Fruit fly (Drosophila melanogaster) whole organism, adult: ENCODE measurements around the gene CG10163.

ENCODE experiments used
- CG11617 ChIP-seq: fragments of 200-800 bp; sonication (Bioruptor generic); optimal IDR thresholded peaks from 2 replicates; lab custom pipeline; 2017; ENCODE audit warnings: mild to moderate bottlenecking, missing biosample characterization, missing genetic modification reagents, missing genetic modification characterization
- CG12768 ChIP-seq: fragments of 200-800 bp; sonication (Bioruptor generic); optimal IDR thresholded peaks from 2 replicates; lab custom pipeline; 2017; ENCODE audit warnings: missing biosample characterization, missing genetic modification characterization, mild to moderate bottlenecking, moderate library complexity, missing genetic modification reagents
- CG14711 ChIP-seq: fragments of 200-800 bp; sonication (Bioruptor generic); optimal IDR thresholded peaks from 2 replicates; lab custom pipeline; 2018; ENCODE audit warnings: missing biosample characterization, mild to moderate bottlenecking, missing genetic modification characterization, moderate library complexity
- CG1620 ChIP-seq: fragments of 200-800 bp; sonication (Bioruptor generic); optimal IDR thresholded peaks from 2 replicates; lab custom pipeline; 2016; ENCODE audit warnings: missing biosample characterization, missing genetic modification characterization
- CG33017 ChIP-seq: fragments of 200-800 bp; sonication (Bioruptor generic); optimal IDR thresholded peaks from 2 replicates; lab custom pipeline; 2018; ENCODE audit warnings: missing biosample characterization, mild to moderate bottlenecking, missing genetic modification characterization, moderate library complexity
- CG5204 ChIP-seq: fragments of 200-800 bp; sonication (Bioruptor generic); optimal IDR thresholded peaks from 2 replicates; lab custom pipeline; 2016; ENCODE audit warnings: missing biosample characterization, missing genetic modification characterization
- CG7045 ChIP-seq: fragments of 200-800 bp; sonication (Bioruptor generic); optimal IDR thresholded peaks from 2 replicates; lab custom pipeline; 2017; ENCODE audit warnings: missing biosample characterization, mild to moderate bottlenecking, missing genetic modification characterization
- CG7101 ChIP-seq: fragments of 200-800 bp; sonication (Bioruptor generic); optimal IDR thresholded peaks from 2 replicates; lab custom pipeline; 2018; ENCODE audit warnings: missing biosample characterization, mild to moderate bottlenecking, missing genetic modification characterization, moderate library complexity
- Clk ChIP-seq: fragments of 200-800 bp; sonication (Bioruptor generic); optimal IDR thresholded peaks from 2 replicates; lab custom pipeline; 2017; ENCODE audit warnings: missing biosample characterization, missing genetic modification characterization
- Crg-1 ChIP-seq: fragments of 200-800 bp; sonication (Bioruptor generic); optimal IDR thresholded peaks from 2 replicates; lab custom pipeline; 2016; ENCODE audit warnings: missing biosample characterization, missing genetic modification characterization
- Hr96 ChIP-seq: fragments of 200-800 bp; sonication (Bioruptor generic); optimal IDR thresholded peaks from 2 replicates; lab custom pipeline; 2016; ENCODE audit warnings: missing biosample characterization, missing genetic modification characterization
- Mnt ChIP-seq: fragments of 200-800 bp; sonication (Bioruptor generic); optimal IDR thresholded peaks from 2 replicates; lab custom pipeline; 2016; ENCODE audit warnings: missing biosample characterization, mild to moderate bottlenecking, missing genetic modification characterization
- bab1 ChIP-seq: fragments of 200-800 bp; sonication (Bioruptor generic); optimal IDR thresholded peaks from 3 replicates; lab custom pipeline; 2019; ENCODE audit warnings: missing biosample characterization, mild to moderate bottlenecking, missing genetic modification characterization, moderate library complexity
- cic ChIP-seq: fragments of 200-800 bp; sonication (Bioruptor generic); optimal IDR thresholded peaks from 2 replicates; lab custom pipeline; 2017; ENCODE audit warnings: missing biosample characterization, mild to moderate bottlenecking, missing genetic modification characterization, moderate library complexity
- cnc ChIP-seq, 2 experiments: fragments of >200 bp; optimal IDR thresholded peaks; 2 replicates each; lab custom pipeline; 2017
- kay ChIP-seq: fragments of 200-800 bp; sonication (Bioruptor generic); peaks from one replicate; lab custom pipeline; 2016; ENCODE audit warnings: missing biosample characterization, missing genetic modification characterization, borderline replicate concordance
- ovo ChIP-seq: fragments of 200-800 bp; sonication (Bioruptor generic); optimal IDR thresholded peaks from 2 replicates; lab custom pipeline; 2016; ENCODE audit warnings: missing biosample characterization, missing genetic modification characterization
- pad ChIP-seq: fragments of 200-800 bp; sonication (Bioruptor generic); optimal IDR thresholded peaks from 3 replicates; lab custom pipeline; 2017; ENCODE audit warnings: missing biosample characterization, missing genetic modification characterization, mild to moderate bottlenecking, moderate library complexity, missing genetic modification reagents
- tj ChIP-seq: fragments of 200-800 bp; sonication (Bioruptor generic); optimal IDR thresholded peaks from 3 replicates; lab custom pipeline; 2017; ENCODE audit warnings: missing biosample characterization, mild to moderate bottlenecking, missing genetic modification characterization, moderate library complexity
- toe ChIP-seq: fragments of 200-800 bp; sonication (Bioruptor generic); optimal IDR thresholded peaks from 2 replicates; lab custom pipeline; 2016; ENCODE audit warnings: missing biosample characterization, missing genetic modification characterization

The CG10163 gene

DNA sequence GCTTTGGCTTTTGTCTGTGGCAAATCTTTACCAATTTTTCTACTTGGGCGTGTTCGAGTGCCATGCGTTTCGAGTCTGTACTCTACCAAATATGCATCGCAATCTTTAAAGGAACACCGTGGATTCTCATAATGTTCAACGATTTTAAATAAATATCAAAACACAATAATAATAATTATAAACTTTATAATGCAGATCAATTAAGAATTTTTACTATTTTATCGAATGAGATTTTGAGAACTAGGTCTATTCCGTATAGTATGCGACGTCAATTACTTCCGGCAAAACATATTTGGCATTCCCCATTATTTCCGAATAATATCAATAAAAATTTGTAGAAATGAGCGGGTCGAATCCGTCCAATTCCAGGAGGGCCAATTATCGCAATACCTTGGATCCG is 16.9 kb upstream of the CG10163 start, which contains the start of gene CG43168:
CG43168 (plus strand) TSS at position 301 of the 400 bp plus-strand sequence.
- TF ChIP-seq Crg-1 (GFP tag; lab: Kevin White, UChicago) = no peak

DNA sequence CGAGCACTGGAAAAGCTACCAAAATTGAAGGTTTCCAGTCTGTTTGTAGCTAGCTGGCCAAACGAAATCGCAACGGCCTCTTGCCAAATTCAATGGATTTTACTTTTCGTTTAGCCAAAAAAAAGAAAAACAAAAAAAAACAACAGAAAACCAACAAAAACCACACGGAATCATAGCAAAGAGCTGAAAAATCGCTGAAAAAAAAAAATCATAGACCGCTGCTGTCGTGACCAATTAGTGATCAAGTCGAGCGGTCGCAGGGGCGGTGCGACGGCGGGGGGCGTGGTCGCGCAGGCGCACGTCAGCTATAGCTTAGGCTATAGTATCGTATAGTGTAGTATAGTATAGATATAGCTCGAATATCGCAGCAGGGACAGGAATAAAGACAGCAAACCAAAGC is 16.4 kb upstream of the CG10163 start:
- TF ChIP-seq bab1 (GFP tag; lab: Kevin White, UChicago) = no peak

DNA sequence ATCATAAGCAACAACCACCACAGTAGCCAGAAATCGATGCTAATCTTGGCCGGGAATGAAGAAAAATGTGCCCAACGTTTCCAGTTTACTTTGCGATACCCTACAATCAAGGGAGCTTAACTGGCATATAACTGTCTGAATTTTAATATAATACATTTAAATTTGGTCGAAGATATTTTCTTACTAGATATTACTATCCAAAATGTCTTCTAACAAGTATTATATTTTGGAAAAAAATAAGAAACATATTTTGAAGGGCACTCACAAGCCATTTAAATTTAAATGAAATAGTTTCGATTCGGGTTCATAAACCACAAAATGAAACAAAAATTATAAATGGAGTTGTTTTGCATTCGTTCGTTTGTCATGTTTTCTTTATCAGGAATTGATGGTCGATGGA is 11.7 kb upstream of the CG10163 start:
- TF ChIP-seq Clk (GFP tag; lab: Kevin White, UChicago) = no peak
- peak; percentile 49 for TF ChIP-seq kay

DNA sequence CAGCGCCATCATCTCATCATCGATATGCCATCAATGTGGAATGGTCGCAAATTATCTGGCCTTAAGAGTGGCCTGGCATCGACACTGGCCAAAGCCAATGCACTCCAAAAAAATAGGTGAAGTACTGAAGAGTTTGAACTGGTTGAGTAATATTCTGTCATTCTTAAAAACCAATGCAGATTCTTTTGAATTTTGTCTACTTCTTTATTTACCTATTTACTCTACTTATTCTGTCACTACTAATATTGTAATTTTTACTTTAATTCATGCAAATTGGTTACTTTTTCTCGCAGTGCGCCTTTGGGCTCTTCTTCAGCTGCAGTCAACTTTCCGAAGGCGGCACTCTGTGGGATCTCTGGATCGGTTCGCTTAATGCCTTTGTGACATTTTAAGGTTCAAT is 10.4 kb upstream of the CG10163 start:
- TF ChIP-seq CG1620 (no peak), CG33017 (tag; lab: Kevin White, UChicago) (no peak), cic (GFP tag; lab: Kevin White, UChicago) (no peak), CG12768 (no peak), Mnt (GFP tag; lab: Kevin White, UChicago) (no peak), tj (GFP tag; lab: Kevin White, UChicago) (no peak), CG11617 (no peak), kay (no peak), CG14711 (tag; lab: Kevin White, UChicago) (no peak), ovo (GFP tag; lab: Kevin White, UChicago) (no peak), CG5204 (GFP tag; lab: Kevin White, UChicago) (no peak), CG7045 (GFP tag; lab: Kevin White, UChicago) (no peak), cnc (optimal IDR thresholded peaks at IDR 0.05; lab: Kevin White, UChicago) (no peak), pad (no peak), Crg-1 (GFP tag; lab: Kevin White, UChicago) (no peak)

DNA sequence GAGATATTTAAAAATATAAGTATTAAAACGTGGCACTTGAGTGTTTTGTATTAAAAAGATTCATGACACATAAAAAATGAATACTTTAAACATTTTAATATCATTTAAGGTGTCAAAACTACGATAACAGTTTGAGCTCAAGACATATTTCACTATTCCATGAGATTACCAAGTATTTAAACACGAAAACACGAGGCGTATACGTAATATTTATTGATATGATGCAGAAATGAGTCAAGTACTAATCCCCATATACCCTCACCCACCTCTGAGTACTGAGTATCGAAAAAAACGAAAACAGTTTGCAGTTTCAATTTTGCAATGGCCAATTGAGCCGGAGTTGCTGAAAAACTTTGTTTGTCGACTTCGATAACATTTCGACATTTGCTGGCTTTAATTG is 9.5 kb upstream of the CG10163 start:
- no peak for TF ChIP-seq CG1620
- no peak for TF ChIP-seq Clk (GFP tag; lab: Kevin White, UChicago)
- no peak for TF ChIP-seq Hr96 (GFP tag; lab: Kevin White, UChicago)
- TF ChIP-seq CG7101 (tag; lab: Kevin White, UChicago) = no peak
- TF ChIP-seq tj (GFP tag; lab: Kevin White, UChicago) = no peak
- no peak for TF ChIP-seq CG5204 (GFP tag; lab: Kevin White, UChicago)
- TF ChIP-seq CG33017 (tag; lab: Kevin White, UChicago) = no peak
- TF ChIP-seq CG11617 = no peak
- TF ChIP-seq ovo (GFP tag; lab: Kevin White, UChicago) = no peak
- no peak for TF ChIP-seq cic (GFP tag; lab: Kevin White, UChicago)
- TF ChIP-seq cnc (optimal IDR thresholded peaks at IDR 0.05; lab: Kevin White, UChicago) = no peak
- TF ChIP-seq Crg-1 (GFP tag; lab: Kevin White, UChicago) = no peak
- no peak for TF ChIP-seq kay
- no peak for TF ChIP-seq CG14711 (tag; lab: Kevin White, UChicago)
- no peak for TF ChIP-seq Mnt (GFP tag; lab: Kevin White, UChicago)
- no peak for TF ChIP-seq CG12768

DNA sequence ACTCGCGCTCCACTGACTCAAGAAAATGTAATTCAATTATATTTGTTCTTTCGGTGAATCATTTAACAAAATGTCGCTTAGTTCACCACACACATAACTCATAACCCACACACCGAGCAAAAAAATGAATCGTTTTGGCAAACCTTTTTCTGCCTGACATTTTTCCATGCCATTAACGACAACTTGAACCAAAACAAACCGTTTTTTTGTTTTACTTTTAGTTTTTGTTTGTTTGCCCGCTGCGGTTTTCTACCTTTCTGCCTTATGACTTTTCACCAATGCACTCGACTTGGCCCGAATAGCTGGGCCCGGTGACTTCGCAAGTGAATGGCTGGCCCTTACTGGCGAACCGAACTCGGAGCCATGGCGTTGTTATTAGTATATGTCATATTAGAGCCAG is 8.9 kb upstream of the CG10163 start:
- no peak for TF ChIP-seq CG12768
- no peak for TF ChIP-seq cnc (optimal IDR thresholded peaks at IDR 0.05; lab: Kevin White, UChicago)
- no peak for TF ChIP-seq CG14711 (tag; lab: Kevin White, UChicago)
- no peak for TF ChIP-seq ovo (GFP tag; lab: Kevin White, UChicago)
- TF ChIP-seq CG33017 (tag; lab: Kevin White, UChicago) = no peak
- TF ChIP-seq Hr96 (GFP tag; lab: Kevin White, UChicago) = no peak
- TF ChIP-seq CG7045 (GFP tag; lab: Kevin White, UChicago) = no peak
- TF ChIP-seq Crg-1 (GFP tag; lab: Kevin White, UChicago) = no peak
- no peak for TF ChIP-seq CG5204 (GFP tag; lab: Kevin White, UChicago)
- no peak for TF ChIP-seq CG7101 (tag; lab: Kevin White, UChicago)

DNA sequence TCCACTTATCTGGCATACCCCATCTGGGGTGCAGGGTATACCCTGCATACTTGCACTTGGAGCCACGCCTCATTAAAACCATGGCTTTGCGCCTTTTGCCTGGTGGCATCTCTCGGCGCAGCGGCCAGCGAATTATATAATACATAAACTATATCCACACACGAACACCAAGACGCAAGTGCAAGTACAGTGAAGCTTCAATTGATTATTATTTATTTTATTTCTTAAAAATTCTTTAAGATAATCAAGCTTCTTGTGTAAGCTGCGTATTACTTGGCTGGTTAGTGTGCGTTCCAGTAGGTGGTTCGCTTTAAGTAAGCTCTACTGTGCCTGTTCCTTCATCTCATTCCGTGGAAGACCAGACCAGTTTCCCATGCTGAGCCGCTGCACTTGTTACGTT is 7.8 kb upstream of the CG10163 start:
- TF ChIP-seq Hr96 (GFP tag; lab: Kevin White, UChicago) (no peak), CG7045 (GFP tag; lab: Kevin White, UChicago) (no peak), pad (no peak), CG11617 (no peak), ovo (GFP tag; lab: Kevin White, UChicago) (no peak), toe (GFP tag; lab: Kevin White, UChicago) (no peak), CG5204 (GFP tag; lab: Kevin White, UChicago) (no peak), kay (no peak), CG33017 (tag; lab: Kevin White, UChicago) (no peak), Mnt (GFP tag; lab: Kevin White, UChicago) (no peak), CG7101 (tag; lab: Kevin White, UChicago) (no peak), cic (GFP tag; lab: Kevin White, UChicago) (no peak), cnc (optimal IDR thresholded peaks at IDR 0.05; lab: Kevin White, UChicago) (no peak), Clk (GFP tag; lab: Kevin White, UChicago) (no peak), Crg-1 (GFP tag; lab: Kevin White, UChicago) (no peak), bab1 (GFP tag; lab: Kevin White, UChicago) (no peak)
